Fruit fly (Drosophila melanogaster) whole organism, embryonic: ENCODE data around the gene CG9616.
A peak's percentile ranks its signal among the peaks of the same experiment; 100 is the strongest.

Source experiments
- Adf1 ChIP-seq: fragments of 200-800 bp; sonication (Bioruptor generic); IDR thresholded peaks from 2 replicates; pipeline ENCODE4 v1.3.6; 2022; ENCODE audit warnings: missing biosample characterization, missing genetic modification characterization
- Asciz ChIP-seq: fragments of 200-800 bp; sonication (Bioruptor generic); optimal IDR thresholded peaks from 2 replicates; lab custom pipeline; 2017; ENCODE audit warnings: missing biosample characterization, mild to moderate bottlenecking, missing genetic modification characterization, missing genetic modification reagents
- CG10543 ChIP-seq: fragments of 200-800 bp; sonication (Bioruptor generic); optimal IDR thresholded peaks from 3 replicates; lab custom pipeline; 2017; ENCODE audit warnings: missing biosample characterization, mild to moderate bottlenecking, missing genetic modification characterization, moderate library complexity
- CG11398 ChIP-seq: fragments of 200-800 bp; sonication (Bioruptor generic); optimal IDR thresholded peaks from 2 replicates; lab custom pipeline; 2016; ENCODE audit warnings: missing biosample characterization, missing genetic modification characterization
- CG12155 ChIP-seq: fragments of 200-800 bp; sonication (Bioruptor generic); optimal IDR thresholded peaks from 3 replicates; lab custom pipeline; 2016; ENCODE audit warnings: missing biosample characterization, missing genetic modification characterization
- CG14860 ChIP-seq: fragments of 200-800 bp; sonication (Bioruptor generic); IDR thresholded peaks from 3 replicates; pipeline ENCODE4 v1.3.6; 2022; ENCODE audit warnings: missing biosample characterization, missing genetic modification characterization; ENCODE audit not compliant: partially characterized antibody
- CG15073 ChIP-seq: fragments of 200-800 bp; sonication (Bioruptor generic); optimal IDR thresholded peaks from 2 replicates; lab custom pipeline; 2016; ENCODE audit warnings: missing biosample characterization, missing genetic modification characterization
- CG16779 ChIP-seq: fragments of 200-800 bp; sonication (Bioruptor generic); IDR thresholded peaks from 2 replicates; pipeline ENCODE4 v1.3.6; 2022; ENCODE audit warnings: missing biosample characterization, missing genetic modification characterization
- CG17829 ChIP-seq: fragments of 200-800 bp; optimal IDR thresholded peaks from 2 replicates; lab custom pipeline; 2019; ENCODE audit warnings: missing biosample characterization, mild to moderate bottlenecking, missing genetic modification characterization, moderate library complexity
- CG18476 ChIP-seq: fragments of 200-800 bp; sonication (Bioruptor generic); optimal IDR thresholded peaks from 2 replicates; lab custom pipeline; 2016; ENCODE audit warnings: missing biosample characterization, mild to moderate bottlenecking, missing genetic modification characterization
- CG31224 ChIP-seq: fragments of 200-800 bp; sonication (Bioruptor generic); IDR thresholded peaks from 2 replicates; pipeline ENCODE4 v1.3.6; 2022; ENCODE audit warnings: missing biosample characterization, missing genetic modification characterization
- CG31388 ChIP-seq: fragments of 200-800 bp; sonication (Bioruptor generic); optimal IDR thresholded peaks from 2 replicates; lab custom pipeline; 2016; ENCODE audit warnings: missing biosample characterization, missing genetic modification characterization
- CG42726 ChIP-seq: fragments of 200-800 bp; sonication (Bioruptor generic); IDR thresholded peaks from 2 replicates; pipeline ENCODE4 v1.3.6; 2022; ENCODE audit warnings: missing biosample characterization, missing genetic modification characterization; ENCODE audit not compliant: partially characterized antibody
- CG4424 ChIP-seq: fragments of 200-800 bp; sonication (Bioruptor generic); optimal IDR thresholded peaks from 3 replicates; lab custom pipeline; 2016; ENCODE audit warnings: missing biosample characterization, missing genetic modification characterization
- CG7786 ChIP-seq: fragments of 200-800 bp; sonication (Bioruptor generic); optimal IDR thresholded peaks from 2 replicates; lab custom pipeline; 2016; ENCODE audit warnings: missing biosample characterization, missing genetic modification characterization
- CG7928 ChIP-seq: fragments of 200-800 bp; sonication (Bioruptor generic); optimal IDR thresholded peaks from 2 replicates; lab custom pipeline; 2017; ENCODE audit warnings: missing biosample characterization, mild to moderate bottlenecking, missing genetic modification characterization
- CG8281 ChIP-seq: fragments of 200-800 bp; sonication (Bioruptor generic); optimal IDR thresholded peaks from 2 replicates; lab custom pipeline; 2018; ENCODE audit warnings: missing biosample characterization, mild to moderate bottlenecking, missing genetic modification characterization, moderate library complexity
- CG8388 ChIP-seq: fragments of 200-800 bp; sonication (Bioruptor generic); optimal IDR thresholded peaks from 2 replicates; lab custom pipeline; 2019; ENCODE audit warnings: missing biosample characterization, mild to moderate bottlenecking, missing genetic modification characterization, moderate library complexity
- CG9932 ChIP-seq: fragments of 200-800 bp; sonication (Bioruptor generic); IDR thresholded peaks from 2 replicates; pipeline ENCODE4 v1.3.6; 2022; ENCODE audit warnings: missing biosample characterization, missing genetic modification characterization
- Deaf1 ChIP-seq: fragments of 200-800 bp; optimal IDR thresholded peaks from 3 replicates; lab custom pipeline; 2019; ENCODE audit warnings: missing biosample characterization, mild to moderate bottlenecking, missing genetic modification characterization, moderate library complexity
- Dfd ChIP-seq, 2 experiments: fragments of >200 bp; optimal IDR thresholded peaks; 2 replicates each; lab custom pipeline; 2017; ENCODE audit warnings: missing biosample characterization in 2 of 2, missing genetic modification characterization in 2 of 2
- Dip2 ChIP-seq: fragments of 200-800 bp; sonication (Bioruptor generic); IDR thresholded peaks from 2 replicates; pipeline ENCODE4 v1.3.6; 2022; ENCODE audit warnings: missing biosample characterization, missing genetic modification characterization
- Ets97D ChIP-seq: fragments of 200-800 bp; sonication (Bioruptor generic); optimal IDR thresholded peaks from 3 replicates; lab custom pipeline; 2016; ENCODE audit warnings: missing biosample characterization, missing genetic modification characterization
- Hey ChIP-seq: fragments of 200-800 bp; sonication (Bioruptor generic); optimal IDR thresholded peaks from 3 replicates; lab custom pipeline; 2018; ENCODE audit warnings: missing biosample characterization, mild to moderate bottlenecking, missing genetic modification characterization
- HmgD ChIP-seq: fragments of 200-800 bp; sonication (Bioruptor generic); optimal IDR thresholded peaks from 3 replicates; lab custom pipeline; 2016; ENCODE audit warnings: missing biosample characterization, missing genetic modification characterization
- HmgZ ChIP-seq: fragments of 200-800 bp; sonication (Bioruptor generic); optimal IDR thresholded peaks from 2 replicates; lab custom pipeline; 2018; ENCODE audit warnings: missing biosample characterization, mild to moderate bottlenecking, missing genetic modification characterization
- Mad ChIP-seq: fragments of 200-800 bp; sonication (Bioruptor generic); optimal IDR thresholded peaks from 2 replicates; lab custom pipeline; 2016; ENCODE audit warnings: missing biosample characterization, missing genetic modification characterization
- Sry-β ChIP-seq: fragments of 200-800 bp; sonication (Bioruptor generic); optimal IDR thresholded peaks from 2 replicates; lab custom pipeline; 2018; ENCODE audit warnings: missing biosample characterization, mild to moderate bottlenecking, missing genetic modification characterization, moderate library complexity
- Tbp ChIP-seq: fragments of >200 bp; optimal IDR thresholded peaks from 2 replicates; lab custom pipeline; 2018; ENCODE audit warnings: missing biosample characterization, missing genetic modification characterization
- ase ChIP-seq: fragments of 200-800 bp; sonication (Bioruptor generic); IDR thresholded peaks from 3 replicates; pipeline ENCODE4 v1.3.6; 2022; ENCODE audit warnings: missing biosample characterization, missing genetic modification characterization
- crol ChIP-seq: fragments of 200-800 bp; sonication (Bioruptor generic); IDR thresholded peaks from 2 replicates; pipeline ENCODE4 v1.3.6; 2022; ENCODE audit warnings: missing biosample characterization, missing genetic modification characterization
- dati ChIP-seq: fragments of 200-800 bp; sonication (Bioruptor generic); IDR thresholded peaks from 2 replicates; pipeline ENCODE4 v1.3.6; 2022; ENCODE audit warnings: missing biosample characterization, missing genetic modification characterization
- esg ChIP-seq: fragments of 200-800 bp; sonication (Bioruptor generic); conservative IDR thresholded peaks from 2 replicates; pipeline ENCODE4 v1.3.6; 2022; ENCODE audit warnings: missing biosample characterization, missing genetic modification characterization
- fru ChIP-seq: fragments of >200 bp; optimal IDR thresholded peaks from 2 replicates; lab custom pipeline; 2017
- fu2 ChIP-seq: fragments of 200-800 bp; sonication (Bioruptor generic); optimal IDR thresholded peaks from 2 replicates; lab custom pipeline; 2016; ENCODE audit warnings: missing biosample characterization, missing genetic modification characterization
- gro ChIP-seq: fragments of 200-800 bp; sonication (Bioruptor generic); optimal IDR thresholded peaks from 2 replicates; lab custom pipeline; 2016; ENCODE audit warnings: missing biosample characterization, missing genetic modification characterization
- gsb ChIP-seq: fragments of 200-800 bp; sonication (Bioruptor generic); IDR thresholded peaks from 2 replicates; pipeline ENCODE4 v1.3.6; 2022; ENCODE audit warnings: missing biosample characterization, missing genetic modification characterization
- hkb ChIP-seq, 2 experiments: fragments of 200-800 bp in 1 of 2; fragments of >200 bp in 1 of 2; sonication (Bioruptor generic) in 1 of 2; IDR thresholded peaks in 1 of 2; optimal IDR thresholded peaks in 1 of 2; 2 replicates each; pipeline versions ENCODE4 v1.3.6 to Lab custom; 2017 to 2022; ENCODE audit warnings: missing biosample characterization in 1 of 2, missing genetic modification characterization in 1 of 2
- hth ChIP-seq: fragments of >200 bp; optimal IDR thresholded peaks from 2 replicates; lab custom pipeline; 2017; ENCODE audit warnings: inconsistent platforms
- nau ChIP-seq: fragments of 200-800 bp; sonication (Bioruptor generic); optimal IDR thresholded peaks from 3 replicates; lab custom pipeline; 2017; ENCODE audit warnings: missing biosample characterization, mild to moderate bottlenecking, missing genetic modification characterization, missing genetic modification reagents
- phol ChIP-seq: fragments of 200-800 bp; sonication (Bioruptor generic); optimal IDR thresholded peaks from 3 replicates; lab custom pipeline; 2018; ENCODE audit warnings: missing biosample characterization, mild to moderate bottlenecking, missing genetic modification characterization, moderate library complexity
- prd ChIP-seq, 3 experiments: fragments of >200 bp in 2 of 3; fragments of 200-800 bp in 1 of 3; sonication (Bioruptor generic) in 1 of 3; optimal IDR thresholded peaks in 2 of 3; IDR thresholded peaks in 1 of 3; 2 replicates in 2 of 3; 3 replicates in 1 of 3; pipeline versions ENCODE4 v1.3.6 to Lab custom; 2017 to 2022; ENCODE audit warnings: missing biosample characterization in 1 of 3, missing genetic modification characterization in 1 of 3
- pzg ChIP-seq: fragments of 200-800 bp; sonication (Bioruptor generic); optimal IDR thresholded peaks from 3 replicates; lab custom pipeline; 2018; ENCODE audit warnings: missing biosample characterization, mild to moderate bottlenecking, missing genetic modification characterization, moderate library complexity
- repo ChIP-seq: fragments of 200-800 bp; sonication (Bioruptor generic); optimal IDR thresholded peaks from 2 replicates; lab custom pipeline; 2016; ENCODE audit warnings: missing biosample characterization, missing genetic modification characterization
- ro ChIP-seq: fragments of 200-800 bp; sonication (Bioruptor generic); IDR thresholded peaks from 2 replicates; pipeline ENCODE4 v1.3.6; 2022; ENCODE audit warnings: missing biosample characterization, missing genetic modification characterization
- scrt ChIP-seq: fragments of 200-800 bp; sonication (Bioruptor generic); optimal IDR thresholded peaks from 2 replicates; lab custom pipeline; 2018; ENCODE audit warnings: missing biosample characterization, mild to moderate bottlenecking, missing genetic modification characterization, moderate library complexity
- sens-2 ChIP-seq: fragments of 200-800 bp; sonication (Bioruptor generic); IDR thresholded peaks from 2 replicates; pipeline ENCODE4 v1.3.6; 2022; ENCODE audit warnings: missing biosample characterization, missing genetic modification characterization
- unc-4 ChIP-seq: fragments of 200-800 bp; sonication (Bioruptor generic); IDR thresholded peaks from 2 replicates; pipeline ENCODE4 v1.3.6; 2022; ENCODE audit warnings: missing biosample characterization, missing genetic modification characterization; ENCODE audit not compliant: partially characterized antibody
- vvl ChIP-seq: fragments of 200-800 bp; sonication (Bioruptor generic); IDR thresholded peaks from 2 replicates; pipeline ENCODE4 v1.3.6; 2022; ENCODE audit warnings: missing biosample characterization, missing genetic modification characterization
- zfh1 ChIP-seq: fragments of 200-800 bp; sonication (Bioruptor generic); IDR thresholded peaks from 3 replicates; pipeline ENCODE4 v1.3.6; 2022; ENCODE audit warnings: missing biosample characterization, missing genetic modification characterization

Gene CG9616

dm6 chr3R:14283754-14284421, 38.6 kb upstream of the CG9616 start (continued):
- TF ChIP-seq CG7786 (peak; percentile 91), CG31224 (no peak), Ets97D (GFP tag; lab: Kevin White, UChicago) (peak; percentile 82), pzg (GFP tag; lab: Kevin White, UChicago) (peak; percentile 20), CG11398 (GFP tag; lab: Kevin White, UChicago) (peak; percentile 83), zfh1 (GFP tag; lab: Robert Waterston, UW) (no peak), CG17829 (peak; percentile 99), dati (no peak), CG7928 (GFP tag; lab: Kevin White, UChicago) (peak; percentile 83), nau (GFP tag; lab: Kevin White, UChicago) (peak; percentile 98), CG4424 (GFP tag; lab: Kevin White, UChicago) (peak; percentile 98), CG15073 (GFP tag; lab: Kevin White, UChicago) (peak; percentile 84), CG8281 (tag; lab: Kevin White, UChicago) (peak; percentile 94), Dip2 (GFP tag; lab: Robert Waterston, UW) (no peak), Deaf1 (tag; lab: Kevin White, UChicago) (peak; percentile 90), Tbp (GFP tag; lab: Kevin White, UChicago) (no peak), crol (no peak), CG12155 (GFP tag; lab: Kevin White, UChicago) (peak; percentile 97), CG10543 (GFP tag; lab: Kevin White, UChicago) (peak; percentile 92), CG9932 (GFP tag; lab: Robert Waterston, UW) (no peak), vvl (GFP tag; lab: Robert Waterston, UW) (no peak), ro (no peak), CG8388 (GFP tag; lab: Kevin White, UChicago) (peak; percentile 98), CG42726 (GFP tag; lab: Robert Waterston, UW) (no peak), repo (GFP tag; lab: Kevin White, UChicago) (peak; percentile 83), Asciz (GFP tag; lab: Kevin White, UChicago) (peak; percentile 99), CG14860 (GFP tag; lab: Robert Waterston, UW) (no peak), ase (no peak), HmgD (GFP tag; lab: Kevin White, UChicago) (peak; percentile 55), Sry-β (GFP tag; lab: Kevin White, UChicago) (peak; percentile 67), gsb (GFP tag; lab: Robert Waterston, UW) (no peak), fu2 (GFP tag; lab: Kevin White, UChicago) (peak; percentile 94), CG16779 (no peak), phol (tag; lab: Kevin White, UChicago) (peak; percentile 98), CG18476 (GFP tag; lab: Kevin White, UChicago) (peak; percentile 98), Adf1 (GFP tag; lab: Robert Waterston, UW) (no peak), prd (optimal IDR thresholded peaks at IDR 0.05; lab: Kevin White, UChicago) (no peak), prd (GFP tag; IDR thresholded peaks at IDR 0.05; lab: Robert Waterston, UW) (no peak), fru (lab: Kevin White, UChicago) (no peak), HmgZ (tag; lab: Kevin White, UChicago) (peak; percentile 99), CG31388 (GFP tag; lab: Kevin White, UChicago) (peak; percentile 96), unc-4 (no peak), Mad (GFP tag; lab: Kevin White, UChicago) (peak; percentile 97), esg (GFP tag; lab: Robert Waterston, UW) (no peak), sens-2 (no peak), Dfd (GFP tag; optimal IDR thresholded peaks at IDR 0.05; lab: Kevin White, UChicago) (peak in 1 of 2 experiments; percentile 89), hkb (optimal IDR thresholded peaks at IDR 0.05; lab: Kevin White, UChicago) (no peak), hkb (GFP tag; IDR thresholded peaks at IDR 0.05; lab: Robert Waterston, UW) (no peak), hth (no peak), gro (GFP tag; lab: Kevin White, UChicago) (peak; percentile 94), Hey (peak; percentile 83), scrt (GFP tag; lab: Kevin White, UChicago) (peak; percentile 98)
